Worm (Caenorhabditis elegans): Measurements from ENCODE around the gene C07D10.6.

C07D10.6 gene

DNA sequence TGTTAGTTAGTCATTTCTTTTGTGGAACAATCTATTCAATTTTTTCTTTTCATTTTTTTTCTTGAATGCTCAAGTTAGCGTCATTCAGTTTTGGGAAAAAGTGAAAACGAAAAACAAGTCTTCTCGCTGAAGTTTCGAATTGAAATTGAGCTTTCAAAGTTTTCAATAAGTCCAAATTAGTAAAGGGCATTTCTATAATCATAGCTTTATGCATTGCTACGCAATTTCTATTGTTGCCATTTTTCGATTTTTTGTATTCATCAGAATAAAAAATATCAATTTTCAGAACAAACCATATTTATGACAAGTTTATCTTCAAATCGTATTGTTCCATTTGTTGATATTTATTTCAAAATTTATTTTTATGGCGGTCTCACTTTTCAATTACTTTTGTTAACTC lies 29.1 kb downstream of the C07D10.6 start, which contains the start of gene srd-55:
TSS of gene srd-55 (plus strand) at position 301 of the 400 bp plus-strand sequence.
- TF ChIP-seq unc-3 (GFP tag; conservative IDR thresholded peaks at IDR 0.05) = no peak
- no peak for TF ChIP-seq unc-3 (tag; optimal IDR thresholded peaks at IDR 0.05)
- TF ChIP-seq F13H6.1 (tag; optimal IDR thresholded peaks at IDR 0.05) = no peak
- no peak for TF ChIP-seq unc-42 (tag; optimal IDR thresholded peaks at IDR 0.05)
- TF ChIP-seq fax-1 (tag; optimal IDR thresholded peaks at IDR 0.05) = no peak
- no peak for TF ChIP-seq eyg-1 (tag; optimal IDR thresholded peaks at IDR 0.05)
- no peak for TF ChIP-seq ttx-3 (tag; optimal IDR thresholded peaks at IDR 0.05)
- TF ChIP-seq elt-2 (tag; optimal IDR thresholded peaks at IDR 0.05) = no peak
- no peak for TF ChIP-seq ceh-24 (tag; optimal IDR thresholded peaks at IDR 0.05)
- no peak for TF ChIP-seq pax-1 (tag; optimal IDR thresholded peaks at IDR 0.05)
- TF ChIP-seq ztf-16 (tag; optimal IDR thresholded peaks at IDR 0.05) = no peak
- no peak for TF ChIP-seq K02D7.2 (tag; optimal IDR thresholded peaks at IDR 0.05)
- no peak for TF ChIP-seq mec-3 (tag; optimal IDR thresholded peaks at IDR 0.05; ENCODE audit: borderline replicate concordance)
- no peak for TF ChIP-seq fkh-10 (GFP tag; optimal IDR thresholded peaks at IDR 0.05)
- no peak for TF ChIP-seq T23F11.4 (GFP tag; optimal IDR thresholded peaks at IDR 0.05)
- TF ChIP-seq ets-4 (tag; optimal IDR thresholded peaks at IDR 0.05) = no peak
- no peak for TF ChIP-seq fkh-6 (tag; optimal IDR thresholded peaks at IDR 0.05)

DNA sequence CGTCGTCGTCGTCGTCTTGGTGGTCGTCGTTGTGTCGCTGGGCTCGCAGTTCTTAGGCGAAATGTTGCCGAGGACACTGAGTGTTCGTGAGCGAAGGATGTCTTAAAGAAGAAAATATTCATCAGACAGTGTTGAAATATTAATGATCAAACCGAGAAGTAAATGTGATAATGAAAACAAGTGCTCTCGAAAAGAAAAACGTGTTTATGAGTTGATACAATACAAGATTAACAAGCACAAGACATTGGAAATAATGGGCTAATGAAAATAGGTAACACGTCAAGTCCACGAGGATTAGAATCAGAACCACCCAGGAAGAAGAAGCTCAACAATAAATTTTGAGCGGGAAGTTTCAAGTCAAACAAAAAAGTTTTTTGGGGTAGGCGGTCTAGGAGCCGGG lies 32.8 kb downstream of the C07D10.6 start, which contains the start of gene K02A2.5:
TSS of gene K02A2.5 (minus strand) at position 101 of the 400 bp plus-strand sequence.
- TF ChIP-seq lim-6 (tag; optimal IDR thresholded peaks at IDR 0.05) (no peak), pax-1 (tag; optimal IDR thresholded peaks at IDR 0.05) (no peak), ama-1 (optimal IDR thresholded peaks at IDR 0.05) (no peak), C08G9.2 (tag; optimal IDR thresholded peaks at IDR 0.05) (no peak), npax-4 (tag; optimal IDR thresholded peaks at IDR 0.05) (no peak), ets-4 (tag; optimal IDR thresholded peaks at IDR 0.05) (no peak), elt-2 (tag; optimal IDR thresholded peaks at IDR 0.05) (no peak), gmeb-2 (tag; optimal IDR thresholded peaks at IDR 0.05) (no peak), ceh-9 (tag; optimal IDR thresholded peaks at IDR 0.05) (no peak), ceh-24 (tag; optimal IDR thresholded peaks at IDR 0.05) (no peak), sdc-2 (tag; optimal IDR thresholded peaks at IDR 0.05) (no peak), fkh-6 (tag; optimal IDR thresholded peaks at IDR 0.05) (no peak), madf-2 (tag; optimal IDR thresholded peaks at IDR 0.05) (no peak), unc-86 (tag; optimal IDR thresholded peaks at IDR 0.05) (no peak)

DNA sequence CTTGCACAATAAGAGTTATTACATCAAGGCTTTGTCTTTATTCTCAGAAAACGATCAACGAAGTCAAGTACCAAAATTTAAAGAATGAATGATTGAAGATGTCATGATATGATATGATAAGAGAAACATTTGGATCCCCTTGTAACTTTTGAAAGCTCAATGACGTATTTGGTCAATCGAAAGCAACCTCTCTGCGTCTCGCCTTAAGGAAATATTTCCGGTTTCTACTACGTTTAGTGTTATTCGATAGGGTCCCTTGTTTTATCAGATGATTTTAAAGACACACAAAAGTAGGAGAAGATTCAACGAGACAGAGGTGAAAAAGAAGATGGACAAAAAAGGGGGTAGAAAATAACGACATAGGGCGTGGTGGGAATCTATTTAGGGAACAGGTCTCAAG lies 34.2 kb downstream of the C07D10.6 start:
- no peak for TF ChIP-seq che-1 (tag; optimal IDR thresholded peaks at IDR 0.05)
- no peak for TF ChIP-seq zip-5 (tag; optimal IDR thresholded peaks at IDR 0.05)
- no peak for TF ChIP-seq hlh-13 (GFP tag; optimal IDR thresholded peaks at IDR 0.05)
- TF ChIP-seq F13H6.1 (tag; optimal IDR thresholded peaks at IDR 0.05) = no peak
- TF ChIP-seq fax-1 (tag; optimal IDR thresholded peaks at IDR 0.05) = no peak
- TF ChIP-seq ceh-48 (tag; optimal IDR thresholded peaks at IDR 0.05) = no peak
- TF ChIP-seq madf-2 (tag; optimal IDR thresholded peaks at IDR 0.05) = no peak
- no peak for TF ChIP-seq fkh-10 (GFP tag; optimal IDR thresholded peaks at IDR 0.05)
- TF ChIP-seq hlh-8 (tag; optimal IDR thresholded peaks at IDR 0.05) = no peak

DNA sequence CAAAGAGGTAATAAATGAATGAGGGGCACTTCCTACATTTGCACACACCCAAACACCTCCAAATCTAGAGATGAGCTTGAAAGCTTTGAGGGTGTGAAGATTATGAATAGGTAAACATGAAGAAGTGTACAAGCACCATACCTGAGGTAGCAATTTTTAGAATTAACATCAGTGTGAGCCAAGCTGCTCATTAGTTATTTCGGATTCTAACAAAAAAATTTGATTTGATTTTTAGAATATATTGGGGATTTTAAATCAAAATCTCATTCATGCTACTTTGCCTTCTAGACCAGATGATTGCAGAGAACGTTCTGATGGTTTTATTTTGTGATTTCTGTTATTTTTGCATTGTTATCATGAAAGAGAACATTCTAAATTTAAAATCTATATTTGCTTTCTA lies 34.6 kb downstream of the C07D10.6 start:
- TF ChIP-seq odd-2 (tag; optimal IDR thresholded peaks at IDR 0.05) (no peak), K02D7.2 (tag; optimal IDR thresholded peaks at IDR 0.05) (no peak), unc-55 (GFP tag; optimal IDR thresholded peaks at IDR 0.05) (no peak), pax-1 (tag; optimal IDR thresholded peaks at IDR 0.05) (no peak), ceh-22 (tag; optimal IDR thresholded peaks at IDR 0.05) (no peak), pha-2 (tag; optimal IDR thresholded peaks at IDR 0.05) (no peak), che-1 (tag; optimal IDR thresholded peaks at IDR 0.05) (no peak), rnt-1 (tag; optimal IDR thresholded peaks at IDR 0.05) (no peak), ceh-6 (GFP tag; optimal IDR thresholded peaks at IDR 0.05) (no peak), dve-1 (tag; optimal IDR thresholded peaks at IDR 0.05) (no peak), fkh-6 (tag; optimal IDR thresholded peaks at IDR 0.05) (no peak), nfya-1 (tag; optimal IDR thresholded peaks at IDR 0.05) (no peak), ceh-48 (tag; optimal IDR thresholded peaks at IDR 0.05) (no peak), sdc-2 (tag; optimal IDR thresholded peaks at IDR 0.05) (no peak), ama-1 (optimal IDR thresholded peaks at IDR 0.05) (no peak)
